Fruit fly (Drosophila melanogaster): ENCODE data around the gene DENR.

DNA sequence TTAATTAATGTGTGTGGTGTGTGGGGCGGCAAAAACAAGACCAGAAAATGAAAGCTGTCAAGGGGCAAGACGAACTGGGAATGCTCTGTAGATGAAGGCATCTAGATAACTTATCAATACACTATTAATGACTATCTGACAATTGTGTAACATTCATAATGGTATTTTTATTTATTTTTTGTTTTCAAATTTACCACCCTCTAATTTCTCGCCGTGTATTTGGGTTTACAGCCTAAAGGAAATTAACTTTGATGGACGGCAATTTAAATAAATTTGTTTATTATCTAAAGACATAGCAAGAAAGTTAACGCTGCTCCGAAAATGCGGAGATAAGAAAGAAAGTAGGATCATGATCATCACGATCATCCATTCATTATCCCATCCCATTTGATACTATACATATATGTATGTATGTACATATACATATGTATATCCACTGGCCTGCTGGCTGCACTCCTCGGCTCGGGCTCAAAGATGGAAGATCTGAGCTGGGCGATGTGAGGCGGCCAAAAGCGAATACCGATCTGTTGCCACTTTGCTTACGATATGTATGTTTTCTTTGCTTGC, 46.5 kb upstream of the DENR start:
- TF ChIP-seq kay (GFP tag; ENCODE audit: borderline replicate concordance) (no peak), CG1620 (GFP tag; optimal IDR thresholded peaks at IDR 0.05) (no peak), Crg-1 (GFP tag; optimal IDR thresholded peaks at IDR 0.05) (no peak), ovo (GFP tag; optimal IDR thresholded peaks at IDR 0.05) (no peak), tj (GFP tag; optimal IDR thresholded peaks at IDR 0.05) (no peak), cic (GFP tag; optimal IDR thresholded peaks at IDR 0.05) (no peak), CG14711 (tag; optimal IDR thresholded peaks at IDR 0.05) (no peak), toe (GFP tag; optimal IDR thresholded peaks at IDR 0.05) (no peak), pad (GFP tag; optimal IDR thresholded peaks at IDR 0.05) (no peak), Mnt (GFP tag; optimal IDR thresholded peaks at IDR 0.05) (no peak), cnc (optimal IDR thresholded peaks at IDR 0.05) (no peak)

Measured in whole organism, adult.